Worm (Caenorhabditis elegans): Measurements from ENCODE around the gene dod-20.

DNA sequence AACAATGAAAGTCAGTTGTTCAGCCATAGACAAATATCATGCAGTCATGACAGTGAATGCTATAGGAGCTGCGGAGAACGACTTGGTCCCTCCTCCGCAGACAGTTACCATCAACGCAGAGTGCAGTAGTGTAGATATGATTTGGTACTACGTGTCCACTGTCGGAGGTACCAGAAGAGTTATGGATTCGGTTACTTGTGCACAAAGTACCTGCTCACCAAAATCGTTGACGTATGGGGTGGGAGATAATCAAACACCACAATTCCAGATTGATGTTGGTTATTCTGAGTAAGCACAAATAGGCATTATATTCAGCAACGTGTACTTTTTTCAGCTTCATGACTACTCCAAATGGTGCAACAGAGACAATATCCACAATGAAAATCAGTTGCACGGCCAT is 10.8 kb downstream of the dod-20 start:
- TF ChIP-seq egl-27 (tag; optimal IDR thresholded peaks at IDR 0.05) = no peak
- TF ChIP-seq elt-3 (tag; optimal IDR thresholded peaks at IDR 0.05) = no peak
- no peak for TF ChIP-seq pqm-1 (tag; optimal IDR thresholded peaks at IDR 0.05)
- TF ChIP-seq unc-62 (GFP tag; optimal IDR thresholded peaks at IDR 0.05) = no peak
